Fruit fly (Drosophila melanogaster) whole organism, adult: ENCODE results near the gene Wdr33.

Experiments
- CG11617 ChIP-seq: fragments of 200-800 bp; sonication (Bioruptor generic); optimal IDR thresholded peaks from 2 replicates; lab custom pipeline; 2017; ENCODE audit warnings: mild to moderate bottlenecking, missing biosample characterization, missing genetic modification reagents, missing genetic modification characterization
- CG12768 ChIP-seq: fragments of 200-800 bp; sonication (Bioruptor generic); optimal IDR thresholded peaks from 2 replicates; lab custom pipeline; 2017; ENCODE audit warnings: missing biosample characterization, missing genetic modification characterization, mild to moderate bottlenecking, moderate library complexity, missing genetic modification reagents
- CG14711 ChIP-seq: fragments of 200-800 bp; sonication (Bioruptor generic); optimal IDR thresholded peaks from 2 replicates; lab custom pipeline; 2018; ENCODE audit warnings: missing biosample characterization, mild to moderate bottlenecking, missing genetic modification characterization, moderate library complexity
- CG1620 ChIP-seq: fragments of 200-800 bp; sonication (Bioruptor generic); optimal IDR thresholded peaks from 2 replicates; lab custom pipeline; 2016; ENCODE audit warnings: missing biosample characterization, missing genetic modification characterization
- CG33017 ChIP-seq: fragments of 200-800 bp; sonication (Bioruptor generic); optimal IDR thresholded peaks from 2 replicates; lab custom pipeline; 2018; ENCODE audit warnings: missing biosample characterization, mild to moderate bottlenecking, missing genetic modification characterization, moderate library complexity
- CG5204 ChIP-seq: fragments of 200-800 bp; sonication (Bioruptor generic); optimal IDR thresholded peaks from 2 replicates; lab custom pipeline; 2016; ENCODE audit warnings: missing biosample characterization, missing genetic modification characterization
- CG7045 ChIP-seq: fragments of 200-800 bp; sonication (Bioruptor generic); optimal IDR thresholded peaks from 2 replicates; lab custom pipeline; 2017; ENCODE audit warnings: missing biosample characterization, mild to moderate bottlenecking, missing genetic modification characterization
- CG7101 ChIP-seq: fragments of 200-800 bp; sonication (Bioruptor generic); optimal IDR thresholded peaks from 2 replicates; lab custom pipeline; 2018; ENCODE audit warnings: missing biosample characterization, mild to moderate bottlenecking, missing genetic modification characterization, moderate library complexity
- Clk ChIP-seq: fragments of 200-800 bp; sonication (Bioruptor generic); optimal IDR thresholded peaks from 2 replicates; lab custom pipeline; 2017; ENCODE audit warnings: missing biosample characterization, missing genetic modification characterization
- Crg-1 ChIP-seq: fragments of 200-800 bp; sonication (Bioruptor generic); optimal IDR thresholded peaks from 2 replicates; lab custom pipeline; 2016; ENCODE audit warnings: missing biosample characterization, missing genetic modification characterization
- Hr96 ChIP-seq: fragments of 200-800 bp; sonication (Bioruptor generic); optimal IDR thresholded peaks from 2 replicates; lab custom pipeline; 2016; ENCODE audit warnings: missing biosample characterization, missing genetic modification characterization
- Mnt ChIP-seq: fragments of 200-800 bp; sonication (Bioruptor generic); optimal IDR thresholded peaks from 2 replicates; lab custom pipeline; 2016; ENCODE audit warnings: missing biosample characterization, mild to moderate bottlenecking, missing genetic modification characterization
- bab1 ChIP-seq: fragments of 200-800 bp; sonication (Bioruptor generic); optimal IDR thresholded peaks from 3 replicates; lab custom pipeline; 2019; ENCODE audit warnings: missing biosample characterization, mild to moderate bottlenecking, missing genetic modification characterization, moderate library complexity
- cic ChIP-seq: fragments of 200-800 bp; sonication (Bioruptor generic); optimal IDR thresholded peaks from 2 replicates; lab custom pipeline; 2017; ENCODE audit warnings: missing biosample characterization, mild to moderate bottlenecking, missing genetic modification characterization, moderate library complexity
- cnc ChIP-seq, 2 experiments: fragments of >200 bp; optimal IDR thresholded peaks; 2 replicates each; lab custom pipeline; 2017
- kay ChIP-seq: fragments of 200-800 bp; sonication (Bioruptor generic); peaks from one replicate; lab custom pipeline; 2016; ENCODE audit warnings: missing biosample characterization, missing genetic modification characterization, borderline replicate concordance
- ovo ChIP-seq: fragments of 200-800 bp; sonication (Bioruptor generic); optimal IDR thresholded peaks from 2 replicates; lab custom pipeline; 2016; ENCODE audit warnings: missing biosample characterization, missing genetic modification characterization
- pad ChIP-seq: fragments of 200-800 bp; sonication (Bioruptor generic); optimal IDR thresholded peaks from 3 replicates; lab custom pipeline; 2017; ENCODE audit warnings: missing biosample characterization, missing genetic modification characterization, mild to moderate bottlenecking, moderate library complexity, missing genetic modification reagents
- tj ChIP-seq: fragments of 200-800 bp; sonication (Bioruptor generic); optimal IDR thresholded peaks from 3 replicates; lab custom pipeline; 2017; ENCODE audit warnings: missing biosample characterization, mild to moderate bottlenecking, missing genetic modification characterization, moderate library complexity
- toe ChIP-seq: fragments of 200-800 bp; sonication (Bioruptor generic); optimal IDR thresholded peaks from 2 replicates; lab custom pipeline; 2016; ENCODE audit warnings: missing biosample characterization, missing genetic modification characterization

The Wdr33 gene

DNA sequence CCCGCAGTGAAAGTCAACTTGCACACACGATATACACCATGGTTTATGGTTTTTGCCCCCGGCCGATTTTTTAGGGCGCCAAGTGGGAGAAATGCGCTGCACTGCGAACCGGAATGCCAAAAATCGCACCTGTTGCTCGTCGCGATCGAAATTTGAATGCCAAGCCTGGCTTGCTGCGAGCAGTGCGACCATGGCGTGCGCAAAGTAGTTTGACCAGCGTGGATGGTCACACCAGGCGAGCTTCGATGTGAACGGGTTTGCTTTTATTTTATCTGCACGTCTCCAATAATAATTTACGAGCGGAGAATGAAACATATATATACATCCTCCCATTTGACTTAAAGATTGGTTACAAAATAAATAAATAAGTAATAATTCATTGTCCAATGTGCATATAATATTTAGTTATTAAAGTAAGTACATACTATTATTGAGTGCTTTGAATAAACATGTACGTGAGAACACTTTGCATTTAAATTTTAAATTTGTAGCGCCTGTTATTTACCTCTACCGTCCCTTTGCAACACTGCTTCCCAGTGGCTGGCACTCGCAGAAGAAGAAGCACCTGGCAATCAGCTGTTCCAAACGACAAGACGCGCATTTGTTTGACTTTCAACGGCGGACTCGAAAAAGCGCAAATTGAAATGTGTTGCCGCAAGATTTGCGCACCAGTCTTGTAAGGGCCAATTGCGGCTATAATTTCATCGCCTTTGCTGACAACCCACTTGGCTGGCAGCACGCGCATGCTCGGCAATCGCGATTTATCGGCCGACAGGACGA, 25.0 kb downstream of the Wdr33 start, which contains the start of the genes Rab23 and plx:
TSS of gene Rab23 (minus strand) at position 166 of the 780 bp plus-strand sequence.
TSS of gene plx (plus strand) at position 587 of the 780 bp plus-strand sequence.
- TF ChIP-seq Crg-1 (GFP tag; lab: Kevin White, UChicago) = peak; percentile 56
- TF ChIP-seq cnc (optimal IDR thresholded peaks at IDR 0.05; lab: Kevin White, UChicago) = no peak
- TF ChIP-seq Clk (GFP tag; lab: Kevin White, UChicago) = no peak
- peak; percentile 43 for TF ChIP-seq toe (GFP tag; lab: Kevin White, UChicago)
- TF ChIP-seq tj (GFP tag; lab: Kevin White, UChicago) = no peak
- TF ChIP-seq CG14711 (tag; lab: Kevin White, UChicago) = no peak
- TF ChIP-seq Mnt = peak; percentile 47
- no peak for TF ChIP-seq CG11617
- TF ChIP-seq CG33017 (tag; lab: Kevin White, UChicago) = no peak
- peak; percentile 59 for TF ChIP-seq bab1 (GFP tag; lab: Kevin White, UChicago)
- TF ChIP-seq kay (GFP tag; lab: Kevin White, UChicago) = peak; percentile 11
- peak; percentile 31 for TF ChIP-seq pad
- no peak for TF ChIP-seq cic
- TF ChIP-seq CG7101 (tag; lab: Kevin White, UChicago) = peak; percentile 40
- TF ChIP-seq CG1620 (GFP tag; lab: Kevin White, UChicago) = peak; percentile 64
- no peak for TF ChIP-seq CG12768
- peak; percentile 9 for TF ChIP-seq Hr96 (GFP tag; lab: Kevin White, UChicago)
- TF ChIP-seq ovo = no peak
- TF ChIP-seq CG7045 (GFP tag; lab: Kevin White, UChicago) = no peak
- no peak for TF ChIP-seq CG5204 (GFP tag; lab: Kevin White, UChicago)

DNA sequence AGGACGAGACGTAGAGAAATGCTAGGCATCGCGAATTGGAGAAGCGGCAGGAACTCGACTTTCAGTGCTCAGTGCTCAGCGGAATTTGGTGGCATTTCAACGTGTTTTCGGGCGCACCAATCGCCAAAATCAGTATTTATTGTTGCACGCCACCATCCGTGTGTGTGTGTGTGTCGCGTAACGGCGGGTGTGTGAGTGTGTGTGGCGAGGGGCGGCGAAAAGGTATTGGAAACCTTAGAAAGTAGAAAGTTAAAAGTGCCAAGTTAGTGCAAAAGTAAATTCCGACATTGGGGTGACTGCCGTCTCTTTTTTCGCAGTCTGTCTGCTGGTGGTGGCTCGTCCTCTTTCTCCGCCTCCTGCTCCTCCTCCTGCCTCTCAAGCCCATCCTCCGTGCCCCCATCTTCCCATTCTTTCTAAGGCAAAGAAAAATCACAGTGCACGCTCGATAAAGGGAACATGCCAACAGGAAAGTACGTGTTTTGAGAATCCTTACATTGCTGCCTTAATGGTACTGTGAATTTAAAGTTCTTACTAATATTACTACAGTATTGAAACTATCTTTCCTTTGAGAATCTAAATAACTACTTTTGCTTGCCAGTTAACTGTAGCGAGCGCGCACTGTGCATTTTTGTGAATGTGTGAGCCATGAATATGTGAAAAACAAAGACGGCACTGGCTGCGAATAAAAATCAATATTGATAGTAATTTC, 25.8 kb downstream of the Wdr33 start:
- TF ChIP-seq CG12768 (peak; percentile 37), CG7045 (GFP tag; lab: Kevin White, UChicago) (peak; percentile 7), CG33017 (tag; lab: Kevin White, UChicago) (peak; percentile 3), Hr96 (GFP tag; lab: Kevin White, UChicago) (peak; percentile 30), ovo (no peak), Crg-1 (GFP tag; lab: Kevin White, UChicago) (no peak), Mnt (no peak), CG5204 (GFP tag; lab: Kevin White, UChicago) (peak; percentile 41)

DNA sequence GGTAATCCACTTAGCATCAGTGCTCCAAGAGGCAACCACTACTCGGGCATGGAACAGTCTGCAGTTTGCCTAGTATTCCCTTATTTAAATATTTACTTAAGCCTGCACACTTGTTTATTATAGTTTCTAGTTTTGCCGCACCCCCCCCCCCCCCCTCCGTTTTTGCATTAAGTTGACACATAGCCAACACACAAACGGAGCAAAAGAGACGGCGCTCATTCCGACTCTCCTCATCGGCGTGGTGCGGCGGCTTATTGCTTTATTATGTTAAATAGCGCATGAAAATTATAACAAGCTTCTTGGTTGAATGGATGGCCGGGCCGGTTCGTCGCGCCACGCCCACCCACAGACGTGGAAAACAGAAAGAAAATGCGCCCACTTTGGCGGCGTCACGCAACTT, 29.2 kb downstream of the Wdr33 start:
- no peak for TF ChIP-seq CG12768
- no peak for TF ChIP-seq CG11617
- TF ChIP-seq Clk (GFP tag; lab: Kevin White, UChicago) = no peak
- TF ChIP-seq pad = no peak
- no peak for TF ChIP-seq CG33017 (tag; lab: Kevin White, UChicago)
- no peak for TF ChIP-seq toe (GFP tag; lab: Kevin White, UChicago)
- no peak for TF ChIP-seq bab1 (GFP tag; lab: Kevin White, UChicago)
- TF ChIP-seq Hr96 (GFP tag; lab: Kevin White, UChicago) = no peak

DNA sequence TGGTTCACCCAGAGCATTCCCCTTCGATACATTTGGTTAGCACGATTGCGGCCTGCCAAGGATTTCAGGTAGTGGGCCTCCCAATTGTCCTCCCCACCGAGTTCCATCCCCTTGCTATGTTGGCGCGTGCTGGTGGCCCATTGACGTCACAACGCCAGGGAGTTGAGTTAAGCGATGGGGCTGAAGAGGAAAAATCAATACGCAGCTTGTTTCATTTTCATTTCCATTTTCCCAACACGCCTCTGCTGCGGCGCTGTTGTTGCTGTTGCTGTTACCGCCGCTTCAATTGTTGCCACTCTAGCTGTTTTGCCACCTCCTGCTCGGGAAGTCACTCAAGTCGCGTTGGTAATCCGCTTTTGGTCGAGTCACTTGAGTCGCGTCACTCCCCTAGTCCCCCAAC, 30.6 kb downstream of the Wdr33 start:
- TF ChIP-seq CG1620 (GFP tag; lab: Kevin White, UChicago) = no peak
- TF ChIP-seq Hr96 (GFP tag; lab: Kevin White, UChicago) = no peak
- no peak for TF ChIP-seq CG11617

DNA sequence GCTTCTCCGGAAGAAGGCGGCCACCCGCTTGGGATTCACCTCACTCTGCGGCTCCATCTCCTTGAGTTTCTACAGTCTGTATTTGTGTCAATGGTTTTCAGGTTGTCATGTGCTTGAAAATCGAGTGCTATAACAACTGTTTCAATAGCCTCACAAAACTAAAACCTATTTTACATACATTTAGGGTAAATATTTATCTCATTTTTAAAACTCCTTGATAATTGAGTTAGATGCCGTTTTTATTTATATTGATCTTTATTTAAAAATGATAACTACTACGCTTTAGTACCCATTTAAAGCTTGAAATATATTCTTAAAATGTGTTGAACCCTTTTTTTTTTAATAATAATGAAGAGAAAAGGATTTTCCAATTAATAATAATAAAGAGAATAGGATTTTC, 32.8 kb downstream of the Wdr33 start, which contains the start of gene CG2104:
TSS of gene CG2104 (minus strand) at position 101 of the 400 bp plus-strand sequence.
- TF ChIP-seq Crg-1 (GFP tag; lab: Kevin White, UChicago) (no peak), cnc (optimal IDR thresholded peaks at IDR 0.05; lab: Kevin White, UChicago) (no peak), CG7101 (tag; lab: Kevin White, UChicago) (no peak), ovo (no peak), Clk (GFP tag; lab: Kevin White, UChicago) (no peak), CG5204 (GFP tag; lab: Kevin White, UChicago) (no peak), cic (no peak), CG1620 (GFP tag; lab: Kevin White, UChicago) (no peak), toe (GFP tag; lab: Kevin White, UChicago) (no peak), CG12768 (no peak), bab1 (GFP tag; lab: Kevin White, UChicago) (no peak)

DNA sequence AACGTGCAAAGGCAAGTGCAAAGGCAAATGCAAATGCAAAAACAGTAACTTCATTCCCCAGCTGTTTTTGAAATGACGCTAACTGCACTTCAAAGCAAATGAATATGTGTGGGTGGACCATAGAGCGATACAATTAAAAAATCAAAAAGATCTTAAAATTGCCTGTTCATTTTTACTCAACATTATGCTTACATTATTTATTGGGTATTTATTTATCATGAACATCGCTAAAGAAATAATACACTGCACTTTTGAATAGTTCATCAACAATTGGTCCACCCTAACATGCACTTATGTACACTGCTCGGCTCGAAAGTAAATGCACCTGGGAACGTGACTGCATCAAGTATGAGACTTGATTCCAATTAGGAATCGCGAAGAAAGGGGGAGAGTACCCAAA, 34.0 kb downstream of the Wdr33 start:
- TF ChIP-seq Clk (GFP tag; lab: Kevin White, UChicago) (no peak), Crg-1 (GFP tag; lab: Kevin White, UChicago) (peak; percentile 52), CG1620 (GFP tag; lab: Kevin White, UChicago) (peak; percentile 11), CG12768 (peak; percentile 55), CG7045 (GFP tag; lab: Kevin White, UChicago) (peak; percentile 70), CG5204 (GFP tag; lab: Kevin White, UChicago) (peak; percentile 34), Hr96 (GFP tag; lab: Kevin White, UChicago) (peak; percentile 63), pad (peak; percentile 30), toe (GFP tag; lab: Kevin White, UChicago) (no peak), CG14711 (tag; lab: Kevin White, UChicago) (peak; percentile 71), bab1 (GFP tag; lab: Kevin White, UChicago) (peak; percentile 94), Mnt (no peak), CG11617 (peak; percentile 48), ovo (peak; percentile 28), cnc (optimal IDR thresholded peaks at IDR 0.05; lab: Kevin White, UChicago) (no peak), CG7101 (tag; lab: Kevin White, UChicago) (peak; percentile 83), CG33017 (tag; lab: Kevin White, UChicago) (peak; percentile 84), kay (GFP tag; lab: Kevin White, UChicago) (peak; percentile 92), tj (GFP tag; lab: Kevin White, UChicago) (peak; percentile 2), cic (no peak)
